Worm (Caenorhabditis elegans) whole organism, late embryonic: Measurements from ENCODE around the gene H18N23.2.
A peak's percentile ranks its signal among the peaks of the same experiment; 100 is the strongest.
"Not testable (repeated sequence)": the region's sequence is repeated elsewhere in the genome, so short reads cannot be mapped to it uniquely, and the experiment has no call there.

ENCODE experiments used
- K02D7.2 ChIP-seq: sonication (generic microtip); optimal IDR thresholded peaks from 2 replicates; lab custom pipeline; 2017; ENCODE audit warnings: mild to moderate bottlenecking, missing genetic modification characterization, missing compliant biosample characterization
- T23F11.4 ChIP-seq: fragments of 200-800 bp; sonication (Bioruptor generic); optimal IDR thresholded peaks from 2 replicates; lab custom pipeline; 2018; ENCODE audit warnings: mild to moderate bottlenecking, missing genetic modification characterization, missing compliant biosample characterization
- Y22D7AL.16 ChIP-seq: sonication (generic microtip); optimal IDR thresholded peaks from 2 replicates; lab custom pipeline; 2016; ENCODE audit warnings: missing genetic modification characterization, missing compliant biosample characterization
- ahr-1 ChIP-seq: sonication (generic microtip); optimal IDR thresholded peaks from 2 replicates; lab custom pipeline; 2016; ENCODE audit warnings: missing genetic modification characterization, missing compliant biosample characterization
- ceh-14 ChIP-seq: sonication (generic microtip); optimal IDR thresholded peaks from 2 replicates; lab custom pipeline; 2016; ENCODE audit warnings: missing genotype, missing genetic modification characterization, missing compliant biosample characterization
- ceh-19 ChIP-seq: fragments of 200-800 bp; sonication (Bioruptor generic); optimal IDR thresholded peaks from 2 replicates; lab custom pipeline; 2018; ENCODE audit warnings: mild to moderate bottlenecking, missing genetic modification characterization, missing compliant biosample characterization
- ceh-31 ChIP-seq: sonication (generic microtip); optimal IDR thresholded peaks from 2 replicates; lab custom pipeline; 2016; ENCODE audit warnings: missing genetic modification characterization, missing compliant biosample characterization
- ceh-34 ChIP-seq: sonication (generic microtip); optimal IDR thresholded peaks from 2 replicates; lab custom pipeline; 2016; ENCODE audit warnings: mild to moderate bottlenecking, missing genetic modification characterization, missing compliant biosample characterization
- ceh-45 ChIP-seq: fragments of 200-800 bp; sonication (Bioruptor generic); IDR thresholded peaks from 2 replicates; pipeline ENCODE4 v1.3.6; 2022; ENCODE audit warnings: missing genetic modification reagents, missing genetic modification characterization, missing compliant biosample characterization
- ceh-6 ChIP-seq: fragments of 200-800 bp; sonication (Bioruptor generic); optimal IDR thresholded peaks from 2 replicates; lab custom pipeline; 2018; ENCODE audit warnings: mild to moderate bottlenecking, missing genetic modification characterization, missing compliant biosample characterization
- dmd-4 ChIP-seq: sonication (generic microtip); optimal IDR thresholded peaks from 2 replicates; lab custom pipeline; 2016; ENCODE audit warnings: borderline replicate concordance, missing genetic modification characterization, missing compliant biosample characterization
- dve-1 ChIP-seq: sonication (generic microtip); optimal IDR thresholded peaks from 2 replicates; lab custom pipeline; 2017; ENCODE audit warnings: antibody characterized with exemption, mild to moderate bottlenecking, missing genetic modification characterization, missing compliant biosample characterization
- elt-2 ChIP-seq: sonication (generic microtip); optimal IDR thresholded peaks from 2 replicates; lab custom pipeline; 2016; ENCODE audit warnings: missing genetic modification reagents, missing genetic modification characterization, missing compliant biosample characterization
- fax-1 ChIP-seq: sonication (generic microtip); optimal IDR thresholded peaks from 2 replicates; lab custom pipeline; 2016; ENCODE audit warnings: missing genotype, missing genetic modification characterization, missing compliant biosample characterization
- fkh-10 ChIP-seq: fragments of 150-350 bp; optimal IDR thresholded peaks from 2 replicates; lab custom pipeline; 2014; ENCODE audit warnings: missing biosample characterization, missing genetic modification reagents, missing genetic modification characterization
- gmeb-2 ChIP-seq: sonication (generic microtip); optimal IDR thresholded peaks from 2 replicates; lab custom pipeline; 2016; ENCODE audit warnings: missing genetic modification characterization, inconsistent platforms, missing compliant biosample characterization
- hlh-15 ChIP-seq: sonication (generic microtip); optimal IDR thresholded peaks from 2 replicates; lab custom pipeline; 2016; ENCODE audit warnings: missing genetic modification characterization, missing compliant biosample characterization
- hlh-30 ChIP-seq: sonication (generic microtip); optimal IDR thresholded peaks from 2 replicates; lab custom pipeline; 2017; ENCODE audit warnings: antibody characterized with exemption, missing genetic modification characterization, missing compliant biosample characterization; ENCODE audit not compliant: insufficient read depth
- lin-11 ChIP-seq: fragments of 200-800 bp; sonication (Bioruptor generic); optimal IDR thresholded peaks from 2 replicates; lab custom pipeline; 2018; ENCODE audit warnings: mild to moderate bottlenecking, missing genetic modification characterization, missing compliant biosample characterization
- madf-2 ChIP-seq: sonication (generic microtip); optimal IDR thresholded peaks from 2 replicates; lab custom pipeline; 2017; ENCODE audit warnings: missing genetic modification characterization, missing compliant biosample characterization
- mec-3 ChIP-seq: sonication (generic microtip); optimal IDR thresholded peaks from 2 replicates; lab custom pipeline; 2016; ENCODE audit warnings: borderline replicate concordance, missing genetic modification characterization, missing compliant biosample characterization
- nhr-232 ChIP-seq: sonication (generic microtip); optimal IDR thresholded peaks from 2 replicates; lab custom pipeline; 2016; ENCODE audit warnings: missing genetic modification characterization, missing compliant biosample characterization
- odd-2 ChIP-seq: sonication (generic microtip); optimal IDR thresholded peaks from 2 replicates; lab custom pipeline; 2017; ENCODE audit warnings: antibody characterized with exemption, mild to moderate bottlenecking, missing genetic modification characterization, missing compliant biosample characterization
- pqm-1 ChIP-seq: sonication (generic microtip); optimal IDR thresholded peaks from 2 replicates; lab custom pipeline; 2016; ENCODE audit warnings: missing genetic modification characterization, missing compliant biosample characterization
- sox-4 ChIP-seq: sonication (generic microtip); optimal IDR thresholded peaks from 2 replicates; lab custom pipeline; 2017; ENCODE audit warnings: mild to moderate bottlenecking, missing genetic modification characterization, inconsistent platforms, missing compliant biosample characterization
- syd-9 ChIP-seq: sonication (generic microtip); optimal IDR thresholded peaks from 2 replicates; lab custom pipeline; 2016; ENCODE audit warnings: mild to moderate bottlenecking, missing genetic modification characterization, moderate library complexity, missing compliant biosample characterization
- ttx-3 ChIP-seq: sonication (generic microtip); optimal IDR thresholded peaks from 2 replicates; lab custom pipeline; 2016; ENCODE audit warnings: missing genetic modification reagents, missing genetic modification characterization, missing compliant biosample characterization
- unc-3 ChIP-seq, 2 experiments: fragments of 200-800 bp in 1 of 2; sonication (Bioruptor generic) in 1 of 2; sonication (generic microtip) in 1 of 2; conservative IDR thresholded peaks in 1 of 2; optimal IDR thresholded peaks in 1 of 2; 2 replicates each; pipeline versions ENCODE4 v1.3.6 to Lab custom; 2016 to 2022; ENCODE audit warnings: missing compliant biosample characterization in 2 of 2, missing genetic modification characterization in 2 of 2, missing genetic modification reagents in 1 of 2
- unc-42 ChIP-seq: sonication (generic microtip); optimal IDR thresholded peaks from 2 replicates; lab custom pipeline; 2016; ENCODE audit warnings: missing genotype, missing genetic modification characterization, missing compliant biosample characterization
- zip-5 ChIP-seq: sonication (generic microtip); optimal IDR thresholded peaks from 2 replicates; lab custom pipeline; 2016; ENCODE audit warnings: missing genetic modification characterization, missing compliant biosample characterization
- ztf-16 ChIP-seq: sonication (generic microtip); optimal IDR thresholded peaks from 2 replicates; lab custom pipeline; 2017; ENCODE audit warnings: missing genetic modification characterization, missing compliant biosample characterization

The H18N23.2 gene

ce11 chrX:17662146-17662545 lies 21.5 kb upstream of the H18N23.2 start, which contains the start of gene nlp-6:
Gene nlp-6, plus strand, starts transcription at chrX:17662446.
- TF ChIP-seq nhr-232 (tag; lab: Kevin White, UChicago) (no peak), gmeb-2 (tag; lab: Kevin White, UChicago) (no peak), ceh-34 (tag; lab: Kevin White, UChicago) (no peak), fkh-10 (GFP tag; lab: Kevin White, UChicago) (no peak), hlh-15 (no peak), hlh-30 (tag; lab: Kevin White, UChicago) (no peak), K02D7.2 (no peak), elt-2 (tag; lab: Kevin White, UChicago) (no peak), mec-3 (tag; lab: Kevin White, UChicago) (no peak), sox-4 (tag; lab: Kevin White, UChicago) (no peak), ceh-6 (no peak), ceh-14 (tag; lab: Kevin White, UChicago) (no peak), dve-1 (tag; lab: Kevin White, UChicago) (no peak), ceh-45 (GFP tag; lab: Robert Waterston, UW) (no peak), zip-5 (tag; lab: Kevin White, UChicago) (no peak), ttx-3 (tag; lab: Kevin White, UChicago) (no peak), unc-3 (GFP tag; conservative IDR thresholded peaks at IDR 0.05; lab: Robert Waterston, UW) (no peak), unc-3 (tag; optimal IDR thresholded peaks at IDR 0.05; lab: Kevin White, UChicago) (no peak), lin-11 (tag; lab: Kevin White, UChicago) (no peak)
- TF ChIP-seq, all 69 proteins: peak for 0

- TF ChIP-seq odd-2 (tag; lab: Kevin White, UChicago); T23F11.4; ceh-19 (GFP tag; lab: Kevin White, UChicago): not testable (repeated sequence)
- TF ChIP-seq, all 69 proteins: peak for 0; not testable (repeated sequence) for 69
These were observed 8.7 kb upstream of the H18N23.2 start, which contains the start of gene tmem-218 for ce11 chrX:17649380-17649779. Gene tmem-218, plus strand, starts transcription at chrX:17649680.

ce11 chrX:17643812-17644211 lies 3.1 kb upstream of the H18N23.2 start:
- TF ChIP-seq ztf-16 (no peak), pqm-1 (no peak), ceh-6 (no peak), ahr-1 (tag; lab: Kevin White, UChicago) (no peak), madf-2 (tag; lab: Kevin White, UChicago) (no peak), ceh-14 (tag; lab: Kevin White, UChicago) (no peak)

ce11 chrX:17642832-17643231 lies 2.2 kb upstream of the H18N23.2 start:
- TF ChIP-seq ztf-16 = no peak
- TF ChIP-seq lin-11 (tag; lab: Kevin White, UChicago) = no peak
- no peak for TF ChIP-seq nhr-232 (tag; lab: Kevin White, UChicago)
- TF ChIP-seq hlh-30 (tag; lab: Kevin White, UChicago) = peak; percentile 2
- TF ChIP-seq dmd-4 = no peak

- TF ChIP-seq syd-9 = no peak
- peak; percentile 62 for TF ChIP-seq elt-2 (tag; lab: Kevin White, UChicago)
These were observed 1.7 kb downstream of the H18N23.2 start for ce11 chrX:17638970-17639369.

- no peak for TF ChIP-seq ahr-1 (tag; lab: Kevin White, UChicago)
- no peak for TF ChIP-seq unc-42 (tag; lab: Kevin White, UChicago)
- no peak for TF ChIP-seq Y22D7AL.16 (tag; lab: Kevin White, UChicago)
- TF ChIP-seq ceh-31 = no peak
- no peak for TF ChIP-seq ttx-3 (tag; lab: Kevin White, UChicago)
- no peak for TF ChIP-seq fax-1 (tag; lab: Kevin White, UChicago)
- no peak for TF ChIP-seq zip-5 (tag; lab: Kevin White, UChicago)
These were observed 2.2 kb downstream of the H18N23.2 start for ce11 chrX:17638460-17638859.
